Worm (Caenorhabditis elegans) whole organism, L1 larva: Measurements from ENCODE around the gene E02H1.5.

Source experiments
- C34B4.2 ChIP-seq: sonication (generic microtip); optimal IDR thresholded peaks from 2 replicates; lab custom pipeline; 2017; ENCODE audit warnings: mild to moderate bottlenecking, missing genetic modification characterization, missing compliant biosample characterization
- aha-1 ChIP-seq: fragments of 150-350 bp; optimal IDR thresholded peaks from 2 replicates; lab custom pipeline; 2014; ENCODE audit warnings: missing biosample characterization, missing genetic modification characterization
- alr-1 ChIP-seq: fragments of 200-800 bp; sonication (Bioruptor generic); optimal IDR thresholded peaks from 2 replicates; lab custom pipeline; 2018; ENCODE audit warnings: borderline replicate concordance, mild to moderate bottlenecking, missing genetic modification characterization, missing compliant biosample characterization
- ceh-63 ChIP-seq: fragments of 200-800 bp; sonication (Bioruptor generic); optimal IDR thresholded peaks from 2 replicates; lab custom pipeline; 2018; ENCODE audit warnings: mild to moderate bottlenecking, missing genetic modification characterization, missing compliant biosample characterization
- ceh-8 ChIP-seq: fragments of 200-800 bp; sonication (Bioruptor generic); optimal IDR thresholded peaks from 2 replicates; lab custom pipeline; 2018; ENCODE audit warnings: mild to moderate bottlenecking, missing genetic modification characterization, moderate library complexity, missing compliant biosample characterization
- efl-1 ChIP-seq, 4 experiments: fragments of 150-350 bp; optimal IDR thresholded peaks in 3 of 4; peaks in 1 of 4; 1 replicate in 1 of 4; 2 replicates in 3 of 4; lab custom pipeline; 2014; ENCODE audit warnings: missing biosample characterization in 2 of 4, missing genetic modification characterization in 2 of 4, missing genetic modification reagents in 2 of 4
- efl-3 ChIP-seq: fragments of 200-800 bp; sonication (Bioruptor generic); optimal IDR thresholded peaks from 2 replicates; lab custom pipeline; 2018; ENCODE audit warnings: mild to moderate bottlenecking, missing genetic modification characterization, missing compliant biosample characterization
- egl-13 ChIP-seq: sonication (generic microtip); optimal IDR thresholded peaks from 2 replicates; lab custom pipeline; 2016; ENCODE audit warnings: missing genotype, missing genetic modification reagents, missing genetic modification characterization, missing compliant biosample characterization
- elt-2 ChIP-seq: sonication (generic microtip); optimal IDR thresholded peaks from 2 replicates; lab custom pipeline; 2016; ENCODE audit warnings: missing genetic modification characterization, mild to moderate bottlenecking, inconsistent platforms, missing compliant biosample characterization, missing genetic modification reagents
- elt-3 ChIP-seq, 6 experiments: fragments of 150-350 bp in 1 of 6; sonication (generic microtip); optimal IDR thresholded peaks; 2 replicates each; lab custom pipeline; 2017 to 2018; ENCODE audit warnings: missing biosample characterization in 6 of 6, missing genetic modification characterization in 6 of 6, inconsistent platforms in 1 of 6
- fkh-10 ChIP-seq: sonication (generic microtip); optimal IDR thresholded peaks from 2 replicates; lab custom pipeline; 2017; ENCODE audit warnings: missing biosample characterization, missing genetic modification reagents, missing genetic modification characterization
- fkh-8 ChIP-seq: sonication (generic microtip); optimal IDR thresholded peaks from 2 replicates; lab custom pipeline; 2016; ENCODE audit warnings: mild to moderate bottlenecking, missing genetic modification characterization, missing compliant biosample characterization
- hlh-4 ChIP-seq: sonication (generic microtip); optimal IDR thresholded peaks from 2 replicates; lab custom pipeline; 2016; ENCODE audit warnings: mild to moderate bottlenecking, missing genetic modification characterization, missing compliant biosample characterization
- isw-1 ChIP-seq: fragments of 200-800 bp; sonication (Bioruptor generic); IDR thresholded peaks from 2 replicates; pipeline ENCODE4 v1.3.6; 2022; ENCODE audit warnings: missing genetic modification characterization, missing compliant biosample characterization
- lin-13 ChIP-seq: fragments of 150-350 bp; optimal IDR thresholded peaks from 2 replicates; lab custom pipeline; 2014; ENCODE audit warnings: missing biosample characterization, missing genetic modification reagents, missing genetic modification characterization
- lin-14 ChIP-seq: fragments of 200-800 bp; sonication (Bioruptor generic); optimal IDR thresholded peaks from 2 replicates; lab custom pipeline; 2018; ENCODE audit warnings: mild to moderate bottlenecking, missing genetic modification characterization, moderate library complexity, missing compliant biosample characterization
- lin-35 ChIP-seq, 2 experiments: fragments of 150-350 bp; optimal IDR thresholded peaks; 2 replicates each; lab custom pipeline; 2014; ENCODE audit warnings: missing biosample characterization in 2 of 2, missing genetic modification characterization in 2 of 2, missing genetic modification reagents in 2 of 2
- lin-39 ChIP-seq: fragments of 150-350 bp; optimal IDR thresholded peaks from 2 replicates; lab custom pipeline; 2014; ENCODE audit warnings: missing biosample characterization, missing genetic modification reagents, missing genetic modification characterization
- mef-2 ChIP-seq: fragments of 150-350 bp; optimal IDR thresholded peaks from 2 replicates; lab custom pipeline; 2014; ENCODE audit warnings: missing biosample characterization, missing genetic modification characterization
- nhr-11 ChIP-seq: fragments of 150-350 bp; optimal IDR thresholded peaks from 2 replicates; lab custom pipeline; 2014; ENCODE audit warnings: missing biosample characterization, missing genetic modification characterization
- nhr-19 ChIP-seq: fragments of 200-800 bp; sonication (Bioruptor generic); conservative IDR thresholded peaks from 2 replicates; pipeline ENCODE4 v1.3.6; 2022; ENCODE audit warnings: missing genetic modification characterization, missing compliant biosample characterization
- nhr-28 ChIP-seq: fragments of 150-350 bp; optimal IDR thresholded peaks from 2 replicates; lab custom pipeline; 2014; ENCODE audit warnings: missing biosample characterization, missing genetic modification characterization
- nhr-47 ChIP-seq: sonication (generic microtip); optimal IDR thresholded peaks from 2 replicates; lab custom pipeline; 2016; ENCODE audit warnings: mild to moderate bottlenecking, missing genetic modification characterization, moderate library complexity, missing compliant biosample characterization
- nhr-71 ChIP-seq: sonication (generic microtip); optimal IDR thresholded peaks from 2 replicates; lab custom pipeline; 2016; ENCODE audit warnings: mild to moderate bottlenecking, missing genetic modification characterization, moderate library complexity, missing compliant biosample characterization
- nhr-76 ChIP-seq: sonication (generic microtip); optimal IDR thresholded peaks from 2 replicates; lab custom pipeline; 2017; ENCODE audit warnings: missing biosample characterization, missing genetic modification characterization
- nhr-77 ChIP-seq: fragments of 150-350 bp; optimal IDR thresholded peaks from 2 replicates; lab custom pipeline; 2014; ENCODE audit warnings: missing biosample characterization, missing genetic modification characterization
- nhr-90 ChIP-seq: sonication (generic microtip); optimal IDR thresholded peaks from 2 replicates; lab custom pipeline; 2016; ENCODE audit warnings: mild to moderate bottlenecking, missing genetic modification characterization, missing compliant biosample characterization; ENCODE audit not compliant: poor library complexity
- pqm-1 ChIP-seq: sonication (generic microtip); optimal IDR thresholded peaks from 3 replicates; lab custom pipeline; 2017; ENCODE audit warnings: missing biosample characterization, missing genetic modification characterization
- rnt-1 ChIP-seq: sonication (generic microtip); optimal IDR thresholded peaks from 2 replicates; lab custom pipeline; 2016; ENCODE audit warnings: mild to moderate bottlenecking, missing genetic modification characterization, moderate library complexity, missing compliant biosample characterization
- skn-1 ChIP-seq: fragments of 150-350 bp; optimal IDR thresholded peaks from 2 replicates; lab custom pipeline; 2014; ENCODE audit warnings: missing biosample characterization, missing genetic modification characterization
- snu-23 ChIP-seq: sonication (generic microtip); optimal IDR thresholded peaks from 2 replicates; lab custom pipeline; 2016; ENCODE audit warnings: missing genetic modification characterization, missing compliant biosample characterization
- sox-4 ChIP-seq: sonication (generic microtip); optimal IDR thresholded peaks from 2 replicates; lab custom pipeline; 2016; ENCODE audit warnings: missing genetic modification characterization, missing compliant biosample characterization
- unc-62 ChIP-seq: fragments of 150-350 bp; optimal IDR thresholded peaks from 2 replicates; lab custom pipeline; 2014; ENCODE audit warnings: missing biosample characterization, missing genetic modification reagents, missing genetic modification characterization
- unc-86 ChIP-seq: sonication (generic microtip); optimal IDR thresholded peaks from 2 replicates; lab custom pipeline; 2016; ENCODE audit warnings: missing genetic modification characterization, missing compliant biosample characterization
- xbp-1 ChIP-seq: sonication (generic microtip); optimal IDR thresholded peaks from 2 replicates; lab custom pipeline; 2016; ENCODE audit warnings: missing genetic modification characterization, missing compliant biosample characterization
- ztf-11 ChIP-seq, 2 experiments: sonication (generic microtip); optimal IDR thresholded peaks; 2 replicates each; lab custom pipeline; 2016 to 2017; ENCODE audit warnings: missing genetic modification characterization in 2 of 2, missing biosample characterization in 1 of 2, missing compliant biosample characterization in 1 of 2
- ztf-4 ChIP-seq: fragments of 150-350 bp; optimal IDR thresholded peaks from 2 replicates; lab custom pipeline; 2014; ENCODE audit warnings: missing biosample characterization, missing genetic modification characterization

Gene E02H1.5

DNA sequence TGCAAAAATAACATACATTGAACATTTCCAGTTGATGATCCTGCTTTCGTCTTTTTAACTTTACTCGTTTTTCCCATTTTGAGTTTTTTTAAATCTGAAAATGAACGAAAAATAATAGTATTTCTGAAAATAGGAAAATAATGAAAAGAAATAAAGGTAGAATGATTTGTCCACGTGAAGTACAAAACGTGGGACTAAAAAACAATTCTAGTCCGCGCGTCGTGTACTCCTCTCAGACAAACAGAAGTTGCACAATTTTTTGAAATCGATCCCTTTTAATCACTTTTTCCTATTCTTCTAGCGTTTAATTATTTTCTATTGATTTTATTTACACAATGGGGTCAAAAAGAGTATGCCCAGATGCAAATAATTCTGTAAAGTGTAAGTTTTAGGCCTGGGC lies 4.0 kb upstream of the E02H1.5 start, which contains the start of the genes E02H1.1 and tag-124 (continued):
- TF ChIP-seq alr-1 (no peak), nhr-90 (tag; lab: Kevin White, UChicago) (peak; percentile 94), unc-62 (no peak), xbp-1 (peak; percentile 92), isw-1 (GFP tag; lab: Robert Waterston, UW) (peak; percentile 77), C34B4.2 (tag; lab: Kevin White, UChicago) (peak; percentile 37), aha-1 (tag; lab: Kevin White, UChicago) (no peak)

ce11 chrII:9592737-9593136 lies 2.3 kb upstream of the E02H1.5 start, which contains the start of gene parp-2:
Gene parp-2, plus strand, starts transcription at chrII:9593037.
- no peak for TF ChIP-seq ceh-8 (GFP tag; lab: Kevin White, UChicago)
- no peak for TF ChIP-seq fkh-8 (tag; lab: Kevin White, UChicago)
- TF ChIP-seq mef-2 (tag; lab: Kevin White, UChicago) = no peak
- TF ChIP-seq nhr-28 = no peak
- no peak for TF ChIP-seq egl-13 (tag; lab: Kevin White, UChicago)
- TF ChIP-seq nhr-71 (tag; lab: Kevin White, UChicago) = no peak
- TF ChIP-seq ztf-11 (tag; optimal IDR thresholded peaks at IDR 0.05; lab: Kevin White, UChicago) = no peak
- TF ChIP-seq ceh-63 (GFP tag; lab: Kevin White, UChicago) = no peak
- TF ChIP-seq elt-3 (tag; optimal IDR thresholded peaks at IDR 0.05; lab: Kevin White, UChicago) = no peak
- no peak for TF ChIP-seq nhr-47 (tag; lab: Kevin White, UChicago)
- no peak for TF ChIP-seq skn-1 (tag; lab: Kevin White, UChicago)
- no peak for TF ChIP-seq pqm-1
- TF ChIP-seq efl-3 = no peak
- TF ChIP-seq nhr-11 (tag; lab: Kevin White, UChicago) = no peak
- TF ChIP-seq, all 84 proteins: peak for 0

- no peak for TF ChIP-seq nhr-77 (tag; lab: Kevin White, UChicago)
- no peak for TF ChIP-seq unc-86
- no peak for TF ChIP-seq efl-1 (optimal IDR thresholded peaks at IDR 0.05; lab: Kevin White, UChicago)
- TF ChIP-seq efl-1 (GFP tag; optimal IDR thresholded peaks at IDR 0.05 in 1 of 2; lab: Kevin White, UChicago) = no peak
Measured at ce11 chrII:9596401-9596800, 1.4 kb downstream of the E02H1.5 start, which contains the start of gene E02H1.6. Gene E02H1.6, plus strand, starts transcription at chrII:9596701.

- TF ChIP-seq aha-1 (tag; lab: Kevin White, UChicago) = no peak
- peak; percentile 29 for TF ChIP-seq nhr-71 (tag; lab: Kevin White, UChicago)
- TF ChIP-seq efl-1 (optimal IDR thresholded peaks at IDR 0.05; lab: Kevin White, UChicago) = no peak
- peak in 1 of 2 experiments; percentile 66 for TF ChIP-seq efl-1 (GFP tag; optimal IDR thresholded peaks at IDR 0.05 in 1 of 2; lab: Kevin White, UChicago)
- no peak for TF ChIP-seq efl-3
- no peak for TF ChIP-seq hlh-4
- no peak for TF ChIP-seq sox-4
- TF ChIP-seq lin-35 (GFP tag; optimal IDR thresholded peaks at IDR 0.05; lab: Kevin White, UChicago) = peak in 1 of 2 experiments; percentile 1
- peak; percentile 52 for TF ChIP-seq nhr-90 (tag; lab: Kevin White, UChicago)
Measured at ce11 chrII:9597516-9598047, 2.6 kb downstream of the E02H1.5 start, which contains the start of gene mrpl-53. Gene mrpl-53, plus strand, starts transcription at chrII:9597622.

- TF ChIP-seq nhr-90 (tag; lab: Kevin White, UChicago) (no peak), lin-13 (GFP tag; lab: Kevin White, UChicago) (no peak), efl-1 (optimal IDR thresholded peaks at IDR 0.05; lab: Kevin White, UChicago) (no peak), efl-1 (GFP tag; optimal IDR thresholded peaks at IDR 0.05 in 1 of 2; lab: Kevin White, UChicago) (peak in 1 of 2 experiments; percentile 37), ztf-4 (tag; lab: Kevin White, UChicago) (peak; percentile 36), snu-23 (GFP tag; lab: Kevin White, UChicago) (peak; percentile 9), nhr-76 (no peak), fkh-10 (GFP tag; lab: Kevin White, UChicago) (no peak), lin-39 (tag; lab: Kevin White, UChicago) (peak; percentile 36), lin-14 (GFP tag; lab: Kevin White, UChicago) (peak; percentile 25), nhr-71 (tag; lab: Kevin White, UChicago) (peak; percentile 46), nhr-19 (peak; percentile 35), lin-35 (GFP tag; optimal IDR thresholded peaks at IDR 0.05; lab: Kevin White, UChicago) (peak in 1 of 2 experiments; percentile 11), elt-3 (tag; optimal IDR thresholded peaks at IDR 0.05; lab: Kevin White, UChicago) (no peak), rnt-1 (peak; percentile 59), elt-2 (tag; lab: Kevin White, UChicago) (peak; percentile 43), nhr-11 (tag; lab: Kevin White, UChicago) (peak; percentile 46)
Measured at ce11 chrII:9600022-9600722, 5.1 kb downstream of the E02H1.5 start.
